Worm (Caenorhabditis elegans): ENCODE results near the gene ZK970.8.

ZK970.8 gene

ce11 chrII:10308726-10309125, 711 bp upstream of the ZK970.8 start, which contains the start of gene gcy-4:
TSS of gene gcy-4 (minus strand) at chrII:10308826.
- TF ChIP-seq egrh-3 (GFP tag; IDR thresholded peaks at IDR 0.05) (no peak), aptf-3 (GFP tag; IDR thresholded peaks at IDR 0.05) (no peak), Y53F4B.3 (GFP tag; IDR thresholded peaks at IDR 0.05) (no peak), akir-1 (GFP tag; optimal IDR thresholded peaks at IDR 0.05) (no peak), B0035.1 (tag; optimal IDR thresholded peaks at IDR 0.05) (no peak), T07F8.4 (tag; optimal IDR thresholded peaks at IDR 0.05) (no peak), ceh-100 (GFP tag; IDR thresholded peaks at IDR 0.05) (no peak), egl-18 (GFP tag; IDR thresholded peaks at IDR 0.05) (no peak), lin-40 (tag; optimal IDR thresholded peaks at IDR 0.05) (no peak), aptf-2 (GFP tag; conservative IDR thresholded peaks at IDR 0.05) (no peak), tlf-1 (GFP tag; optimal IDR thresholded peaks at IDR 0.05) (no peak), D2030.7 (GFP tag; IDR thresholded peaks at IDR 0.05) (no peak), nfya-1 (tag; optimal IDR thresholded peaks at IDR 0.05; ENCODE audit: borderline replicate concordance, insufficient read depth) (no peak), B0019.2 (GFP tag; conservative IDR thresholded peaks at IDR 0.05) (no peak), dox-1 (GFP tag; IDR thresholded peaks at IDR 0.05) (no peak), F52B5.7 (tag; optimal IDR thresholded peaks at IDR 0.05) (no peak), K11D2.4 (GFP tag; IDR thresholded peaks at IDR 0.05) (no peak), madf-3 (GFP tag; IDR thresholded peaks at IDR 0.05) (no peak)

- TF ChIP-seq attf-5 (GFP tag; optimal IDR thresholded peaks at IDR 0.05) (no peak), gei-17 (GFP tag; optimal IDR thresholded peaks at IDR 0.05) (no peak), ztf-25 (GFP tag; IDR thresholded peaks at IDR 0.05) (no peak), hlh-26 (GFP tag; conservative IDR thresholded peaks at IDR 0.05) (no peak), mcd-1 (GFP tag; IDR thresholded peaks at IDR 0.05) (no peak), egrh-3 (GFP tag; IDR thresholded peaks at IDR 0.05) (no peak), nhr-120 (GFP tag; IDR thresholded peaks at IDR 0.05) (no peak), hmg-1.2 (GFP tag; IDR thresholded peaks at IDR 0.05) (no peak), nfya-2 (GFP tag; IDR thresholded peaks at IDR 0.05) (no peak), attf-3 (GFP tag; conservative IDR thresholded peaks at IDR 0.05) (no peak)
Observed at ce11 chrII:10311973-10312372, 2.5 kb downstream of the ZK970.8 start, which contains the start of gene srlf-34. TSS of gene srlf-34 (plus strand) at chrII:10312293.

ce11 chrII:10315252-10315651, 5.8 kb downstream of the ZK970.8 start, which contains the start of gene idpp-8:
TSS of gene idpp-8 (plus strand) at chrII:10315552.
- TF ChIP-seq unc-130 (GFP tag; optimal IDR thresholded peaks at IDR 0.05) (no peak), egl-18 (GFP tag; IDR thresholded peaks at IDR 0.05) (no peak), zfh-2 (GFP tag; conservative IDR thresholded peaks at IDR 0.05) (no peak), B0035.1 (tag; optimal IDR thresholded peaks at IDR 0.05) (no peak), ztf-28 (GFP tag; IDR thresholded peaks at IDR 0.05) (no peak), let-526 (GFP tag; IDR thresholded peaks at IDR 0.05) (no peak)

- TF ChIP-seq atf-7 (tag; optimal IDR thresholded peaks at IDR 0.05), result no peak
- TF ChIP-seq nhr-179 (tag; optimal IDR thresholded peaks at IDR 0.05), result no peak
- no peak for TF ChIP-seq aptf-3 (GFP tag; IDR thresholded peaks at IDR 0.05)
- TF ChIP-seq attf-6 (GFP tag; IDR thresholded peaks at IDR 0.05), result no peak
- TF ChIP-seq mxl-1 (tag; optimal IDR thresholded peaks at IDR 0.05), result no peak
- TF ChIP-seq aptf-2 (GFP tag; conservative IDR thresholded peaks at IDR 0.05), result no peak
- TF ChIP-seq tlf-1 (GFP tag; optimal IDR thresholded peaks at IDR 0.05), result no peak
- TF ChIP-seq hlh-26 (GFP tag; conservative IDR thresholded peaks at IDR 0.05), result no peak
Observed at ce11 chrII:10316119-10316518, 6.7 kb downstream of the ZK970.8 start, which contains the start of gene gcy-5. TSS of gene gcy-5 (minus strand) at chrII:10316219.
